Worm (Caenorhabditis elegans) whole organism, mixed stage, embryonic: ENCODE results near the gene F09B12.5.

ENCODE experiments used
- drap-1 ChIP-seq: fragments of 200-800 bp; sonication (Bioruptor generic); optimal IDR thresholded peaks from 3 replicates; lab custom pipeline; 2018; ENCODE audit warnings: mild to moderate bottlenecking, missing genetic modification characterization, missing compliant biosample characterization
- elt-1 ChIP-seq: sonication (generic microtip); optimal IDR thresholded peaks from 2 replicates; lab custom pipeline; 2017; ENCODE audit warnings: missing genetic modification characterization, mild to moderate bottlenecking, missing compliant biosample characterization, antibody characterized with exemption, moderate library complexity, borderline replicate concordance; ENCODE audit not compliant: insufficient read depth
- elt-3 ChIP-seq: fragments of 150-350 bp; optimal IDR thresholded peaks from 2 replicates; lab custom pipeline; 2014; ENCODE audit warnings: missing biosample characterization, missing genetic modification characterization
- lin-13 ChIP-seq: fragments of 150-350 bp; optimal IDR thresholded peaks from 2 replicates; lab custom pipeline; 2014; ENCODE audit warnings: missing biosample characterization, missing genetic modification characterization
- mab-5 ChIP-seq: fragments of 150-350 bp; optimal IDR thresholded peaks from 2 replicates; lab custom pipeline; 2014; ENCODE audit warnings: missing biosample characterization, missing genetic modification characterization
- nhr-12 ChIP-seq: fragments of 150-350 bp; optimal IDR thresholded peaks from 2 replicates; lab custom pipeline; 2014; ENCODE audit warnings: missing biosample characterization, missing genetic modification characterization
- nhr-237 ChIP-seq: fragments of 150-350 bp; optimal IDR thresholded peaks from 2 replicates; lab custom pipeline; 2014; ENCODE audit warnings: missing biosample characterization, missing genetic modification characterization
- pha-4 ChIP-seq: fragments of 150-350 bp; optimal IDR thresholded peaks from 2 replicates; lab custom pipeline; 2018; ENCODE audit warnings: missing biosample characterization, missing genetic modification reagents, missing genetic modification characterization
- snpc-4 ChIP-seq: fragments of 150-350 bp; optimal IDR thresholded peaks from 2 replicates; lab custom pipeline; 2014; ENCODE audit warnings: missing biosample characterization, missing genetic modification characterization
- unc-120 ChIP-seq: sonication (generic microtip); optimal IDR thresholded peaks from 2 replicates; lab custom pipeline; 2017; ENCODE audit warnings: missing genetic modification characterization, missing compliant biosample characterization; ENCODE audit not compliant: poor library complexity, severe bottlenecking
- unc-62 ChIP-seq: fragments of 150-350 bp; optimal IDR thresholded peaks from 2 replicates; lab custom pipeline; 2014; ENCODE audit warnings: missing biosample characterization, missing genetic modification reagents, missing genetic modification characterization

ce11 chrX:15096277-15096676 is 11.8 kb downstream of the F09B12.5 start:
- no peak for TF ChIP-seq snpc-4 (tag; lab: Kevin White, UChicago)
- TF ChIP-seq unc-120 (tag; lab: Kevin White, UChicago), result no peak
- no peak for TF ChIP-seq pha-4 (tag; lab: Kevin White, UChicago)
- no peak for TF ChIP-seq unc-62 (GFP tag; lab: Kevin White, UChicago)
- no peak for TF ChIP-seq nhr-12 (tag; lab: Kevin White, UChicago)
- no peak for TF ChIP-seq drap-1 (GFP tag; lab: Kevin White, UChicago)
- TF ChIP-seq lin-13 (tag; lab: Kevin White, UChicago), result no peak
- TF ChIP-seq mab-5 (tag; lab: Kevin White, UChicago), result no peak
- TF ChIP-seq elt-3 (tag; lab: Kevin White, UChicago), result no peak
- TF ChIP-seq elt-1 (tag; lab: Kevin White, UChicago), result no peak
- TF ChIP-seq nhr-237 (tag; lab: Kevin White, UChicago), result no peak
